Fruit fly (Drosophila melanogaster): ENCODE results near the gene Gr64b.

dm6 chr3L:4071561-4072049 is 43.2 kb downstream of the Gr64b start, which contains the start of gene wit:
- TF ChIP-seq CG9948 (tag; optimal IDR thresholded peaks at IDR 0.05) (no peak), rn (GFP tag; IDR thresholded peaks at IDR 0.05) (no peak), CG32121 (GFP tag; IDR thresholded peaks at IDR 0.05) (peak; percentile 73)

Measured in whole organism, pupa.